Fruit fly (Drosophila melanogaster) whole organism: ENCODE data around the gene CG33665.
"Not testable (repeated sequence)": the region's sequence is repeated elsewhere in the genome, so short reads cannot be mapped to it uniquely, and the experiment has no call there.

ENCODE experiments used
- CG8478 ChIP-seq: fragments of >200 bp; optimal IDR thresholded peaks from 2 replicates; lab custom pipeline; 2018; ENCODE audit warnings: inconsistent platforms
- Dll ChIP-seq: fragments of >200 bp; optimal IDR thresholded peaks from 2 replicates; lab custom pipeline; 2017
- EcR ChIP-seq, 2 experiments: fragments of >200 bp; optimal IDR thresholded peaks; 2 replicates each; lab custom pipeline; 2017; ENCODE audit warnings: missing biosample characterization in 2 of 2, missing genetic modification characterization in 2 of 2, missing genetic modification reagents in 2 of 2
- pan ChIP-seq: fragments of >200 bp; optimal IDR thresholded peaks from 2 replicates; lab custom pipeline; 2017
- psq ChIP-seq: fragments of >200 bp; optimal IDR thresholded peaks from 2 replicates; lab custom pipeline; 2017
- usp ChIP-seq: fragments of >200 bp; optimal IDR thresholded peaks from 2 replicates; lab custom pipeline; 2017; ENCODE audit warnings: missing biosample characterization, missing genetic modification characterization, mixed read lengths

Gene CG33665

DNA sequence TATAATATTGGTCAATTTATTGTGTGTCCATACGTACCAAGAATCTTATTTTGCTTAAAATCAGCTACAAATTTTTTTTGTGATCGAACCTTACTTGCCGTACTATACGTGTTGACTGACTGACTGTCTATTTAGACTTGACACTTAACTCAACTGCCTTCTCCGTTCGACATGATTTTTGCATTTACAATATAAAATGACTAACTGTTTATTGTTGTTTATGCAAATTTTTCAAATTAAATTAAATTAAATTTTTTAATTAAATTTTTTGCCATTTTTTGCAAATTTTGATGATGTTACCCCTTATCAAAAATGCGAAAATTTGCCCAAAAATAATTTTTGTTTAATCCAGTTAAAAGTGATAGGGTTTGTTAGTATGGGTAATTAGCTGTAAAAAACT is at the start of gene CG33665:
CG33665 (minus strand) TSS at position 101 of the 400 bp plus-strand sequence.
- TF ChIP-seq Dll (lab: Kevin White, UChicago); usp; psq (lab: Kevin White, UChicago): not testable (repeated sequence)

DNA sequence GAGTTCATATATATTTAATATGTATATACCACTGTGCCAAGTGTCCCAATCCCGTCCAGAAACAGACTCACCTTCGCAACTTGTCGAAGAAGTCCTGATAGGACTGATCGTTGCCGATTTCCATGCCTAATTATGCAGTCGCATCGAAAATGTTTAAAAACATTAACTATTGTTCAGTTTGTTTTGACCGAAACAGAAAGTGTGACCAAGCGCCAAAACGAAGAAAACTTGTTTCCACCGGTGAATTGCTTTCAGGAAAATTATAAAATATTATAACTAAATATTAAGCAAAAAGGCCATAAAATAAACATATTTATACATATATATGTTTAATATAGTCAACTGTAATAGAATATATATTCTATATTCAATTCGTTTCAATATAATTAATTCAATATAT is 49.0 kb upstream of the CG33665 start, which contains the start of gene CG3342:
CG3342 (minus strand) TSS at position 209 of the 400 bp plus-strand sequence.
- TF ChIP-seq Dll (lab: Kevin White, UChicago) (no peak), CG8478 (lab: Kevin White, UChicago) (no peak), psq (lab: Kevin White, UChicago) (no peak)

DNA sequence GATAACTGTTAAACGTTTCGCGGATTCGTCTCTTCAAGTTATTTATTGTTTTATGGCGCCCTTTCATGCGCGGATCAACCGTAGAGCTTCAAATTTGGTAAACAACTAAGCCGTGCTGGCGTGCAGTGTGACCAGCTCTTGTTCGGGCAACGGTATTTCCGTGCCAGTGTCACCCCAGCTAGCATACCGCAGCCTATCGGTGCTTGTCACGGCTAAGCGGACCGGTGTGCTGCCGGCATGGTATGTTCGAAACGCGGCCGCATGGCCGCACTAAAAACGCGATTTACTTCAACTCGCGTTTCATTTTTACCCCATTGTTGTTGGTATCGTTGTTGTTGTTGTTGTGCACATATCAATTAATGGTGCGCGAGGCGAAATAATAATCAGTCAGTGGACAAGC is 45.6 kb upstream of the CG33665 start, which contains the start of the genes CG42340 and CG3918:
CG42340 (minus strand) TSS at position 107 of the 400 bp plus-strand sequence.
CG3918 (plus strand) TSS at position 248 of the 400 bp plus-strand sequence.
- no peak for TF ChIP-seq pan (lab: Kevin White, UChicago)
- TF ChIP-seq CG8478 (lab: Kevin White, UChicago) = no peak
- no peak for TF ChIP-seq psq (lab: Kevin White, UChicago)
- TF ChIP-seq usp = no peak
- TF ChIP-seq Dll (lab: Kevin White, UChicago) = no peak
- TF ChIP-seq EcR (GFP tag; optimal IDR thresholded peaks at IDR 0.05; lab: Kevin White, UChicago) = no peak

DNA sequence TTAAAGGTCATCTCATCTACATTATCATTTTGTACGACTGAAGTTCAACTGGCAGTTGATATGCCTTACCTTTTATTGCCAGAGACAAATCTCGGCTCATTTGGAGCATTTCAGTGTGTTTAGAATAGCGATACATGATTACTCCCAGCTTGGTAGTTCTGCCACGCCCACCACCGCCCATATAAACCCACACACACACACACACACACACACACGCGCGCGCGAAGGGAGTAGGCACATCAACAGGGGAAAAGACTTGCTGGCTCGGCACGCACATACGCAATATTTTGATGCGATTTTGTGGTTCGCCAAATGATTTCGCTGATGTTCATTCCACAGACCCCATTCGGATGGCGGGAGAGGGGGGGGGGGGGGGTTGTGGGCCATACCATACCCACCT is 34.5 kb upstream of the CG33665 start:
- TF ChIP-seq usp (no peak), psq (lab: Kevin White, UChicago) (no peak), EcR (GFP tag; optimal IDR thresholded peaks at IDR 0.05; lab: Kevin White, UChicago) (no peak), pan (lab: Kevin White, UChicago) (no peak)

DNA sequence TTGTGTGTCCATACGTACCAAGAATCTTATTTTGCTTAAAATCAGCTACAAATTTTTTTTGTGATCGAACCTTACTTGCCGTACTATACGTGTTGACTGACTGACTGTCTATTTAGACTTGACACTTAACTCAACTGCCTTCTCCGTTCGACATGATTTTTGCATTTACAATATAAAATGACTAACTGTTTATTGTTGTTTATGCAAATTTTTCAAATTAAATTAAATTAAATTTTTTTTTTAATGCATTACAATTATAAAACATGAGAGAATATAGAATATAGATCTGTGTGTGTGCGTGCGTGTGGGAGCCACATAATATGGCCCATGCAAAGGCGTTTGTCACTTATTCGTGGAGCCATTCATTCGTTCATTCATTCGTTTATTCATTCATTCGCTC is 1.8 kb downstream of the CG33665 start, which contains the start of gene CG33666:
CG33666 (minus strand) TSS at position 101 of the 400 bp plus-strand sequence.
- not testable (repeated sequence) for TF ChIP-seq CG8478 (lab: Kevin White, UChicago); pan (lab: Kevin White, UChicago); EcR (GFP tag; optimal IDR thresholded peaks at IDR 0.05; lab: Kevin White, UChicago)

DNA sequence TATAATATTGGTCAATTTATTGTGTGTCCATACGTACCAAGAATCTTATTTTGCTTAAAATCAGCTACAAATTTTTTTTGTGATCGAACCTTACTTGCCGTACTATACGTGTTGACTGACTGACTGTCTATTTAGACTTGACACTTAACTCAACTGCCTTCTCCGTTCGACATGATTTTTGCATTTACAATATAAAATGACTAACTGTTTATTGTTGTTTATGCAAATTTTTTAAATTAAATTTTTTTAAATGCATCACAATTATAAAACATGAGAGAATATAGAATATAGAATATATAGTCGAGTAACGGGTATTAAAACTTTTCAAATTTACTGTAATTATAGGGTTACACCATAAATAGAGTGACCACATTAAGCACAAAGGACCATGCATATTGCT is 6.4 kb downstream of the CG33665 start, which contains the start of gene CG33667:
CG33667 (minus strand) TSS at position 101 of the 400 bp plus-strand sequence.
- not testable (repeated sequence) for TF ChIP-seq EcR (GFP tag; optimal IDR thresholded peaks at IDR 0.05; lab: Kevin White, UChicago); pan (lab: Kevin White, UChicago); CG8478 (lab: Kevin White, UChicago)

DNA sequence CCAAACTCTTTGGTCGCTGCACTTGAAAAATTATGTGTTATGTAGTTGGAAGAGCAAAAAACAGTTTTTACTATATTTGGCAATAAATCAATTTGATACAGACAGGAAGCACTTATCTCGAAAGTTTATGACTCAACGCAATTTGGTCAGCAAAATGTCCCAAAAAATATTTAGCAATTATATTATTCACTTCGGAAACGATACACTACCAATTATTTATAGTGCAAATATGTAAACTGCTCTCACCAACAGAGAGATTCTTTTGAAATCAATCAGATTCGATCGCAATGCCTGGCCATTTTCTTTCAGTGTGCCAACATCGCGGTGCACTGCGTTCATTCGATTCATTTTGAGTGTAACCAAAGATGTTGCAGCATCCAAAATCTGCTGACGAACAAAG is 20.8 kb downstream of the CG33665 start:
- TF ChIP-seq Dll (lab: Kevin White, UChicago) (no peak), EcR (GFP tag; optimal IDR thresholded peaks at IDR 0.05; lab: Kevin White, UChicago) (no peak), usp (no peak), CG8478 (lab: Kevin White, UChicago) (no peak), psq (lab: Kevin White, UChicago) (no peak), pan (lab: Kevin White, UChicago) (no peak)

DNA sequence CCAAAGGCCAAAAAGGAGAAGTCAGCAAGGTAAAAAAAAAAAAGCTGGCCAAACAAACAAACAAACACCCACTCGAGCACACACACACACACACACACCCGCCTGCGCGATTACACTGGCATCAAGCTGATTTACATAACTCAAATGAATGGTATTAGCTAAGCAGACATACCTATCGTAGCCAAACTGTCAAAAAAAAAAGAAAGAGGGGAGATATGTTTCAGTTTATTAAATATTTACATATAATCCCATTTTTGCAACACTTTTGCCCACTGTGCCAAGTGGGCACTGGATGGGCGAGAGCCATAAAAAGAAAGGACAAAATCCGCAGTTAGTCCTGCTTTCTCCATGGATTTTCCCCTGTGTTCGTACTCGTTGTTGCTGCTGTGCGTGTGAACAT is 39.2 kb downstream of the CG33665 start:
- TF ChIP-seq CG8478 (lab: Kevin White, UChicago) (no peak), EcR (GFP tag; optimal IDR thresholded peaks at IDR 0.05; lab: Kevin White, UChicago) (no peak), usp (no peak), pan (lab: Kevin White, UChicago) (no peak), psq (lab: Kevin White, UChicago) (no peak), Dll (lab: Kevin White, UChicago) (no peak)
